Worm (Caenorhabditis elegans) whole organism, L4 larva: Measurements from ENCODE around the gene Y48G9A.11.
A peak's percentile ranks its signal among the peaks of the same experiment; 100 is the strongest.

ENCODE experiments used
- F49E8.2 ChIP-seq: sonication (generic microtip); optimal IDR thresholded peaks from 2 replicates; lab custom pipeline; 2016; ENCODE audit warnings: missing compliant biosample characterization, mild to moderate bottlenecking, missing genetic modification characterization, borderline replicate concordance
- T20F7.1 ChIP-seq: fragments of 200-800 bp; sonication (Bioruptor generic); optimal IDR thresholded peaks from 2 replicates; lab custom pipeline; 2018; ENCODE audit warnings: mild to moderate bottlenecking, missing genetic modification characterization, missing compliant biosample characterization
- ceh-32 ChIP-seq: sonication (generic microtip); optimal IDR thresholded peaks from 2 replicates; lab custom pipeline; 2016; ENCODE audit warnings: mild to moderate bottlenecking, missing genetic modification characterization, missing compliant biosample characterization; ENCODE audit not compliant: poor library complexity
- dmd-8 ChIP-seq: fragments of 200-800 bp; sonication (Bioruptor generic); IDR thresholded peaks from 2 replicates; pipeline ENCODE4 v1.3.6; 2022; ENCODE audit warnings: missing genetic modification characterization, missing compliant biosample characterization
- fos-1 ChIP-seq: fragments of 150-350 bp; optimal IDR thresholded peaks from 2 replicates; lab custom pipeline; 2014; ENCODE audit warnings: missing biosample characterization, missing genetic modification characterization
- lin-15B ChIP-seq: fragments of 150-350 bp; sonication (generic microtip); optimal IDR thresholded peaks from 3 replicates; lab custom pipeline; 2014; ENCODE audit warnings: missing biosample characterization, missing genetic modification characterization
- mdl-1 ChIP-seq, 2 experiments: fragments of 150-350 bp in 1 of 2; sonication (generic microtip) in 1 of 2; optimal IDR thresholded peaks; 2 replicates each; lab custom pipeline; 2014 to 2017; ENCODE audit warnings: missing biosample characterization in 2 of 2, missing genetic modification characterization in 2 of 2
- nhr-11 ChIP-seq: fragments of 150-350 bp; optimal IDR thresholded peaks from 2 replicates; lab custom pipeline; 2014; ENCODE audit warnings: missing biosample characterization, missing genetic modification characterization
- nhr-77 ChIP-seq: fragments of 150-350 bp; optimal IDR thresholded peaks from 2 replicates; lab custom pipeline; 2014; ENCODE audit warnings: missing biosample characterization, missing genetic modification characterization
- snpc-4 ChIP-seq: fragments of 150-350 bp; optimal IDR thresholded peaks from 2 replicates; lab custom pipeline; 2014; ENCODE audit warnings: missing biosample characterization, missing genetic modification characterization
- zfp-3 ChIP-seq: fragments of 200-800 bp; sonication (Bioruptor generic); conservative IDR thresholded peaks from 2 replicates; pipeline ENCODE4 v1.3.6; 2022; ENCODE audit warnings: missing genetic modification reagents, missing genetic modification characterization, missing compliant biosample characterization
- ztf-7 ChIP-seq: fragments of 150-350 bp; optimal IDR thresholded peaks from 2 replicates; lab custom pipeline; 2014; ENCODE audit warnings: missing biosample characterization, missing genetic modification characterization

DNA sequence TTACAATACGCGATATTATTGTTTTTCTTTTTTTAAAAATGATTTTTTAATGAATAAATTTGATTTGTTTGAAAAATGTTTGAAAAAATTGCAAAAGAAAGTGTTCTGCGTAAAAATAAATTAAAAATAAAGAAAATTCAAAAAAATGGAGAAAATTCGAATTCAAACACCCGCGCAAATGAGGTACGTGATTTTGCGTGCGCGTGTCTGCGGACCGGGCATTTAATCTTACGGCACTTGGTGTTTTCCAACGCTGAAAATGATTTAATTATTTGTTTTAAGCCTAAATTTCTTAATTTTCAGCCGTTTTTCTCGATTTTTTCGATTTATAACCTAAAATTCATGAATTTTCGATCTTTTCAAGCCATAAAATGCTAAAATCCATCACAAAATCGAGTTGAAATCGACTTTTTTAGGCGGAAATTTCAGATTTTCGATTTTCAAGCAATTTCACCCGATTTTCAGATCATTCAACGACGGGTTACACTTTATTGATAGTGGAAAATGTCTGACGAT is 34.8 kb upstream of the Y48G9A.11 start, which contains the start of gene gcn-1:
- no peak for TF ChIP-seq snpc-4 (tag; lab: Kevin White, UChicago)
- no peak for TF ChIP-seq nhr-11 (tag; lab: Kevin White, UChicago)
- TF ChIP-seq fos-1 (tag; lab: Kevin White, UChicago) = no peak
- TF ChIP-seq ztf-7 (tag; lab: Kevin White, UChicago) = no peak
- TF ChIP-seq nhr-77 (tag; lab: Kevin White, UChicago) = no peak
- no peak for TF ChIP-seq zfp-3 (GFP tag; lab: Robert Waterston, UW)
- no peak for TF ChIP-seq dmd-8
- peak; percentile 19 for TF ChIP-seq F49E8.2 (tag; lab: Kevin White, UChicago)
- no peak for TF ChIP-seq ceh-32
- no peak for TF ChIP-seq lin-15B (tag; lab: Kevin White, UChicago)
- TF ChIP-seq T20F7.1 (GFP tag; lab: Kevin White, UChicago) = no peak
- TF ChIP-seq mdl-1 (tag; optimal IDR thresholded peaks at IDR 0.05; lab: Kevin White, UChicago) = no peak
